Worm (Caenorhabditis elegans) whole organism, L1 larva: ENCODE data around the gene tre-2.
"Not testable (repeated sequence)": the region's sequence is repeated elsewhere in the genome, so short reads cannot be mapped to it uniquely, and the experiment has no call there.

Experiments
- dpl-1 ChIP-seq, 3 experiments: fragments of 150-350 bp in 2 of 3; sonication (generic microtip) in 1 of 3; optimal IDR thresholded peaks; 2 replicates each; lab custom pipeline; 2014 to 2017; ENCODE audit warnings: missing biosample characterization in 3 of 3, missing genetic modification characterization in 3 of 3, missing genetic modification reagents in 3 of 3
- hlh-17 ChIP-seq: fragments of 200-800 bp; sonication (Bioruptor generic); optimal IDR thresholded peaks from 2 replicates; lab custom pipeline; 2018; ENCODE audit warnings: missing genetic modification characterization, mild to moderate bottlenecking, missing compliant biosample characterization, moderate library complexity, borderline replicate concordance
- lin-35 ChIP-seq, 2 experiments: fragments of 150-350 bp; optimal IDR thresholded peaks; 2 replicates each; lab custom pipeline; 2014; ENCODE audit warnings: missing biosample characterization in 2 of 2, missing genetic modification characterization in 2 of 2, missing genetic modification reagents in 2 of 2

The tre-2 gene

ce11 chrIV:6827477-6827876, 55.8 kb downstream of the tre-2 start, which contains the start of gene H20E11.2:
TSS of gene H20E11.2 (plus strand) at chrIV:6827777.
- TF ChIP-seq lin-35 (GFP tag; optimal IDR thresholded peaks at IDR 0.05; lab: Kevin White, UChicago); hlh-17; dpl-1 (GFP tag; optimal IDR thresholded peaks at IDR 0.05; lab: Kevin White, UChicago): not testable (repeated sequence)
